Worm (Caenorhabditis elegans): Measurements from ENCODE around the gene K12H6.5.

K12H6.5 gene

DNA sequence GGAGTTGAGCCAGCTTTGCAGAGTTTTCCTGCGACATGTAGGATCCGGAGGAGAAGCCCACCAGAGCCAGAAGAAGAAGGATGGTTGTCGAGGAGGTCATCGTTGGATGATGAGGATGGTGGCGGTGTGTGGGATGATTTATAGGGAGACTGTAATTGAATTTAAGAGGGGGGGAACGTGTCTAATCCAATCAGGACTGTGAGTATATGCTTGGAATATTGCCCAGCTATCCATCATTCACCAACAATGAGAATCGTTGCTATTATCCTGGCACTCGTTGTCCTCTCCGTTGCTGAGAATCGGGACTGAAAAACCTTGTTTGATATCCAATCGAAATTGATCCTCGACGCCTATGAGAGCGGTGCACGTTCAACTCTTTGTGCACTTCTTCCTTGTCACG, at the start of gene K12H6.5:
Gene K12H6.5, minus strand, starts transcription at position 101 of the 400 bp plus-strand sequence.
- TF ChIP-seq nfyb-1 (GFP tag; IDR thresholded peaks at IDR 0.05) = no peak
- TF ChIP-seq F55B11.4 (tag; optimal IDR thresholded peaks at IDR 0.05; ENCODE audit: borderline replicate concordance, insufficient read depth) = no peak
- no peak for TF ChIP-seq hmg-1.2 (GFP tag; IDR thresholded peaks at IDR 0.05)
- no peak for TF ChIP-seq ama-1 (optimal IDR thresholded peaks at IDR 0.05)
- TF ChIP-seq ama-1 (GFP tag; optimal IDR thresholded peaks at IDR 0.05) = no peak
- TF ChIP-seq akir-1 (GFP tag; optimal IDR thresholded peaks at IDR 0.05) = no peak
- no peak for TF ChIP-seq mel-28 (tag; optimal IDR thresholded peaks at IDR 0.05; ENCODE audit: borderline replicate concordance)
- no peak for TF ChIP-seq F57A8.1 (GFP tag; optimal IDR thresholded peaks at IDR 0.05)
- no peak for TF ChIP-seq ztf-3 (GFP tag; optimal IDR thresholded peaks at IDR 0.05)
- no peak for TF ChIP-seq mcd-1 (GFP tag; IDR thresholded peaks at IDR 0.05)
- TF ChIP-seq hrde-1 (tag; optimal IDR thresholded peaks at IDR 0.05; ENCODE audit: borderline replicate concordance) = no peak
- no peak for TF ChIP-seq aptf-3 (GFP tag; IDR thresholded peaks at IDR 0.05)
- TF ChIP-seq pha-4 (tag; optimal IDR thresholded peaks at IDR 0.05) = no peak
- TF ChIP-seq attf-3 (GFP tag; conservative IDR thresholded peaks at IDR 0.05) = no peak
- no peak for TF ChIP-seq madf-3 (GFP tag; IDR thresholded peaks at IDR 0.05)
- no peak for TF ChIP-seq hsf-1 (GFP tag; IDR thresholded peaks at IDR 0.05)
- TF ChIP-seq C06A6.2 (GFP tag; conservative IDR thresholded peaks at IDR 0.05) = no peak
- no peak for TF ChIP-seq nhr-90 (tag; optimal IDR thresholded peaks at IDR 0.05)
- no peak for TF ChIP-seq fkh-3 (tag; optimal IDR thresholded peaks at IDR 0.05)
- no peak for TF ChIP-seq efl-1 (GFP tag; optimal IDR thresholded peaks at IDR 0.05)

DNA sequence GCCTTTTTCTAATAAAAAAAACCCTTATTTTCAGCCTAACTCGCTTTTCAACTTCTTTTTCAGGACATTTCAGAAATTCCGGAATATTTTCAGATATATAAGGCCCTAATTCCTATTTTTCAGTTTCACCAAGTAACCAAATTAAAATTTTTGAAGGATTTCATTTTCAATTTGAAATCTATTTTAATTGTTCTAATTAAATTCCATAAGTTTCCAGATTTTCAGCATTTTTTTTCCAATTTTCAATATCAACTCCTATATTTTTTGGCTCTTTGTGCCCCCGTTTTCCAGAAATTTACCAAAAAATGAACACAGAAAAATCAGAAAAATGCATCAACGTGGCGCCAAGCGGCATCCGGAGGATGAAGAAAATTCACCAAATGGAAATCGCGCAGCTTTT, 48.8 kb upstream of the K12H6.5 start, which contains the start of gene Y110A2AL.1:
Gene Y110A2AL.1, plus strand, starts transcription at position 301 of the 400 bp plus-strand sequence.
- TF ChIP-seq nhr-80 (tag; optimal IDR thresholded peaks at IDR 0.05) (no peak), ceh-40 (GFP tag; IDR thresholded peaks at IDR 0.05) (no peak), ceh-91 (GFP tag; IDR thresholded peaks at IDR 0.05) (no peak), pha-4 (tag; optimal IDR thresholded peaks at IDR 0.05) (no peak), tbx-9 (tag; optimal IDR thresholded peaks at IDR 0.05; ENCODE audit: borderline replicate concordance) (no peak)

DNA sequence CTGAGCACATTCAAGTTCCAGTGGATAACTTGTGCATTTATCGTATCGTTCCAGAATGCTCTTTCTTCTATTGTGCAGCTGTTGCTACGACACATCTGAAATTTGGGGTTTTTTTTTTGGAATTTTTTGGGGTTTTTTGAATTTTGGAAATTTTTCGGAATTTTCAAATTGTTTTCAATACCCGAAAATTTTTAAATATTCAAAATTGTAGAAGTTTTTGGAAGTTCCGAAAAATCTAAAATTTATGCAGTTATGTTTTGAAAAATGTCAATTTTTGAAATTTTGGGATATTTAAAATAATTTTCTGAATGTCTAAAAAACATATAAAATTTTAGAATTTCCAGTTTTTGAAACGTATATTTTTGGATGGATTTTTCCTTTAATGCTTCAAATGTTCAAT, 45.8 kb upstream of the K12H6.5 start, which contains the start of gene Y110A2AL.10:
Gene Y110A2AL.10, minus strand, starts transcription at position 101 of the 400 bp plus-strand sequence.
- TF ChIP-seq let-526 (GFP tag; IDR thresholded peaks at IDR 0.05) = no peak
- TF ChIP-seq ceh-91 (GFP tag; IDR thresholded peaks at IDR 0.05) = no peak
- no peak for TF ChIP-seq ztf-22 (GFP tag; optimal IDR thresholded peaks at IDR 0.05)
- no peak for TF ChIP-seq B0035.1 (tag; optimal IDR thresholded peaks at IDR 0.05)
- no peak for TF ChIP-seq ztf-26 (tag; optimal IDR thresholded peaks at IDR 0.05)
- no peak for TF ChIP-seq bed-2 (GFP tag; IDR thresholded peaks at IDR 0.05)
- no peak for TF ChIP-seq ztf-25 (GFP tag; IDR thresholded peaks at IDR 0.05)
- no peak for TF ChIP-seq unc-130 (GFP tag; optimal IDR thresholded peaks at IDR 0.05)
- no peak for TF ChIP-seq rpc-1 (optimal IDR thresholded peaks at IDR 0.05)
- TF ChIP-seq rpc-1 (tag; optimal IDR thresholded peaks at IDR 0.05) = no peak
- no peak for TF ChIP-seq nhr-179 (tag; optimal IDR thresholded peaks at IDR 0.05)
- no peak for TF ChIP-seq B0019.2 (GFP tag; conservative IDR thresholded peaks at IDR 0.05)

DNA sequence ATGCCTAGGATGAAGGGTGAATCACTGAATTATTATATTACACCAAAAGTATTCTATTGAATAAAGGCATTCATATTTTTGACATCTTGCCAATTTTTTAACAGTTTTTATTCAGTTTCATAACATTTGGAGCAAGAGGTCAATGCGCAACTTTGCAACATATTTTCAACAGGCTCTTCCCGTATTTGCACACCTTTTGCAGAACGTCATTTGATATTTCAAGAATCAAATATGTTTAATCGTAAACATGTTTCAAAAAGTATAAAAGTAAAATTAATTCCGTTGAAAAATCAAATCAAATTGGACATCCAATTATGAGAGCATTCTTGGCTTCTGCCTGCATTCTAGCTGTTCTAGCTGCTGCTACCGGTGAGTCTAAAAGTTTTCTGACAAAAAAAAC, 41.7 kb upstream of the K12H6.5 start, which contains the start of gene Y110A2AL.2:
Gene Y110A2AL.2, plus strand, starts transcription at position 301 of the 400 bp plus-strand sequence.
- no peak for TF ChIP-seq attf-6 (GFP tag; IDR thresholded peaks at IDR 0.05)
- no peak for TF ChIP-seq nhr-90 (tag; optimal IDR thresholded peaks at IDR 0.05)
- no peak for TF ChIP-seq unc-130 (GFP tag; optimal IDR thresholded peaks at IDR 0.05)
- TF ChIP-seq madf-10 (tag; optimal IDR thresholded peaks at IDR 0.05) = no peak
- no peak for TF ChIP-seq sdz-38 (tag; optimal IDR thresholded peaks at IDR 0.05)
- TF ChIP-seq ztf-6 (GFP tag; IDR thresholded peaks at IDR 0.05) = no peak
- TF ChIP-seq pbrm-1 (GFP tag; IDR thresholded peaks at IDR 0.05) = no peak

Data from whole organism, young adult.